Worm (Caenorhabditis elegans) whole organism, young adult: ENCODE data around the gene cyp-34A10.

Experiments used
- B0019.2 ChIP-seq: fragments of 200-800 bp; sonication (Bioruptor generic); conservative IDR thresholded peaks from 2 replicates; pipeline ENCODE4 v1.3.6; 2022; ENCODE audit warnings: missing genetic modification reagents, missing genetic modification characterization, missing compliant biosample characterization
- attf-3 ChIP-seq: fragments of 200-800 bp; sonication (Bioruptor generic); conservative IDR thresholded peaks from 2 replicates; pipeline ENCODE4 v1.3.6; 2022; ENCODE audit warnings: missing genetic modification reagents, missing genetic modification characterization, missing compliant biosample characterization
- ceh-40 ChIP-seq: fragments of 200-800 bp; sonication (Bioruptor generic); IDR thresholded peaks from 2 replicates; pipeline ENCODE4 v1.3.6; 2022; ENCODE audit warnings: missing genetic modification characterization, missing compliant biosample characterization
- lin-35 ChIP-seq, 3 experiments: fragments of 150-350 bp in 2 of 3; sonication (generic microtip) in 1 of 3; optimal IDR thresholded peaks; 2 replicates each; lab custom pipeline; 2014 to 2018; ENCODE audit warnings: missing biosample characterization in 3 of 3, missing genetic modification characterization in 3 of 3, missing genetic modification reagents in 3 of 3
- madf-6 ChIP-seq: fragments of 200-800 bp; sonication (Bioruptor generic); IDR thresholded peaks from 2 replicates; pipeline ENCODE4 v1.3.6; 2022; ENCODE audit warnings: missing genetic modification reagents, missing genetic modification characterization, missing compliant biosample characterization
- madf-8 ChIP-seq: fragments of 200-800 bp; sonication (Bioruptor generic); conservative IDR thresholded peaks from 2 replicates; pipeline ENCODE4 v1.3.6; 2022; ENCODE audit warnings: missing genetic modification reagents, missing genetic modification characterization, missing compliant biosample characterization
- unc-62 ChIP-seq: fragments of 150-350 bp; optimal IDR thresholded peaks from 2 replicates; lab custom pipeline; 2014; ENCODE audit warnings: missing biosample characterization, missing genetic modification reagents, missing genetic modification characterization
- ztf-22 ChIP-seq: fragments of 200-800 bp; sonication (Bioruptor generic); optimal IDR thresholded peaks from 2 replicates; lab custom pipeline; 2018; ENCODE audit warnings: mild to moderate bottlenecking, missing genetic modification characterization, moderate library complexity, missing compliant biosample characterization

DNA sequence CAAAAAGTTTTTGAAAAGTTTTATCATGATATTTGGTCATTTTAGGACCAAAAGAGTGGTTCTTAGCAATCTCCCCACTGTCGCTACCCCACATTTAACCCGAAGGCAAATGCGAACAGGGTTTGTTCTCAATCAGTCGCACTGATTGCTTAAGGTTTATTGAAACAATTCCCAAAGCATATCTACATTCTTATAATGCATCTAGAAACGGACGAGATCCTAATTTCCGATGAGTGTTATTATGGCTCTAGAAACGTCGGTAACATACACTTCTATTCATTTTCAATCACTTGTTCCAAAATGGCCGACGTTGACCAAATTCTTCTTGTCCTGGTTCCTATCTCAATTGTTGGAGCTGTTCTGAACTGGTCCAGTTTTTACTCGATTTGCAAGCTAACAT lies 51.2 kb downstream of the cyp-34A10 start, which contains the start of gene srx-65:
- TF ChIP-seq madf-8 (GFP tag; lab: Robert Waterston, UW) (no peak), B0019.2 (GFP tag; lab: Robert Waterston, UW) (no peak), unc-62 (GFP tag; lab: Kevin White, UChicago) (no peak), madf-6 (no peak), attf-3 (GFP tag; lab: Robert Waterston, UW) (no peak), ceh-40 (GFP tag; lab: Robert Waterston, UW) (no peak), ztf-22 (GFP tag; lab: Kevin White, UChicago) (no peak), lin-35 (GFP tag; optimal IDR thresholded peaks at IDR 0.05; lab: Kevin White, UChicago) (no peak)
